Worm (Caenorhabditis elegans) whole organism, midembryonic: ENCODE results near the gene M03B6.3.

Source experiments
- flt-1 ChIP-seq: fragments of 200-800 bp; sonication (Bioruptor generic); IDR thresholded peaks from 2 replicates; pipeline ENCODE4 v1.3.6; 2022; ENCODE audit warnings: missing genetic modification characterization, missing compliant biosample characterization
- klf-2 ChIP-seq: fragments of 200-800 bp; sonication (Bioruptor generic); conservative IDR thresholded peaks from 2 replicates; pipeline ENCODE4 v1.3.6; 2022; ENCODE audit warnings: missing genetic modification reagents, missing genetic modification characterization, missing compliant biosample characterization
- ref-1 ChIP-seq: fragments of 200-800 bp; sonication (Bioruptor generic); conservative IDR thresholded peaks from 2 replicates; pipeline ENCODE4 v1.3.6; 2022; ENCODE audit warnings: missing genetic modification reagents, missing genetic modification characterization, missing compliant biosample characterization
- tab-1 ChIP-seq: fragments of 200-800 bp; sonication (Bioruptor generic); IDR thresholded peaks from 2 replicates; pipeline ENCODE4 v1.3.6; 2022; ENCODE audit warnings: missing genetic modification characterization, missing compliant biosample characterization
- ztf-23 ChIP-seq: fragments of 200-800 bp; sonication (Bioruptor generic); IDR thresholded peaks from 2 replicates; pipeline ENCODE4 v1.3.6; 2022; ENCODE audit warnings: missing genetic modification reagents, missing genetic modification characterization, missing compliant biosample characterization
- ztf-29 ChIP-seq: fragments of 200-800 bp; sonication (Bioruptor generic); IDR thresholded peaks from 2 replicates; pipeline ENCODE4 v1.3.6; 2022; ENCODE audit warnings: missing genetic modification reagents, missing genetic modification characterization, missing compliant biosample characterization

ce11 chrX:13834127-13834526, 30.0 kb downstream of the M03B6.3 start, which contains the start of gene F19D8.2:
- no peak for TF ChIP-seq ztf-23 (GFP tag; lab: Robert Waterston, UW)
- TF ChIP-seq flt-1 (GFP tag; lab: Robert Waterston, UW), result no peak
- no peak for TF ChIP-seq tab-1 (GFP tag; lab: Robert Waterston, UW)
- TF ChIP-seq klf-2 (GFP tag; lab: Robert Waterston, UW), result no peak
- no peak for TF ChIP-seq ref-1 (GFP tag; lab: Robert Waterston, UW)
- TF ChIP-seq ztf-29 (GFP tag; lab: Robert Waterston, UW), result no peak
